Fruit fly (Drosophila melanogaster) whole organism, embryonic: ENCODE results near the gene Slmap.
A peak's percentile ranks its signal among the peaks of the same experiment; 100 is the strongest.

Experiments
- Aef1 ChIP-seq: fragments of 200-800 bp; sonication (Bioruptor generic); IDR thresholded peaks from 3 replicates; pipeline ENCODE4 v1.3.6; 2022; ENCODE audit warnings: missing biosample characterization, missing genetic modification characterization
- CG1024 ChIP-seq: fragments of 200-800 bp; sonication (Bioruptor generic); IDR thresholded peaks from 2 replicates; pipeline ENCODE4 v1.3.6; 2022; ENCODE audit warnings: missing biosample characterization, missing genetic modification characterization
- CG10366 ChIP-seq: fragments of 200-800 bp; sonication (Bioruptor generic); IDR thresholded peaks from 2 replicates; pipeline ENCODE4 v1.3.6; 2022; ENCODE audit warnings: missing biosample characterization, missing genetic modification characterization
- CG12155 ChIP-seq: fragments of 200-800 bp; sonication (Bioruptor generic); optimal IDR thresholded peaks from 3 replicates; lab custom pipeline; 2016; ENCODE audit warnings: missing biosample characterization, missing genetic modification characterization
- CG1233 ChIP-seq: fragments of 200-800 bp; sonication (Bioruptor generic); optimal IDR thresholded peaks from 4 replicates; lab custom pipeline; 2018; ENCODE audit warnings: missing biosample characterization, mild to moderate bottlenecking, missing genetic modification characterization
- CG13624 ChIP-seq: fragments of 200-800 bp; sonication (Bioruptor generic); optimal IDR thresholded peaks from 2 replicates; lab custom pipeline; 2016; ENCODE audit warnings: missing biosample characterization, missing genetic modification characterization
- CG15696 ChIP-seq: fragments of 200-800 bp; sonication (Bioruptor generic); optimal IDR thresholded peaks from 2 replicates; lab custom pipeline; 2019; ENCODE audit warnings: missing biosample characterization, mild to moderate bottlenecking, missing genetic modification characterization, moderate library complexity
- CG16863 ChIP-seq: fragments of 200-800 bp; sonication (Bioruptor generic); optimal IDR thresholded peaks from 3 replicates; lab custom pipeline; 2016; ENCODE audit warnings: missing biosample characterization, missing genetic modification characterization
- CG17385 ChIP-seq: fragments of 200-800 bp; sonication (Bioruptor generic); optimal IDR thresholded peaks from 3 replicates; lab custom pipeline; 2018; ENCODE audit warnings: missing biosample characterization, mild to moderate bottlenecking, missing genetic modification characterization
- CG17829 ChIP-seq: fragments of 200-800 bp; optimal IDR thresholded peaks from 2 replicates; lab custom pipeline; 2019; ENCODE audit warnings: missing biosample characterization, mild to moderate bottlenecking, missing genetic modification characterization, moderate library complexity
- CG2120 ChIP-seq: fragments of 200-800 bp; sonication (Bioruptor generic); optimal IDR thresholded peaks from 3 replicates; lab custom pipeline; 2016; ENCODE audit warnings: missing biosample characterization, missing genetic modification characterization
- CG2712 ChIP-seq: fragments of 200-800 bp; optimal IDR thresholded peaks from 3 replicates; lab custom pipeline; 2019; ENCODE audit warnings: missing biosample characterization, mild to moderate bottlenecking, missing genetic modification characterization, moderate library complexity
- CG33557 ChIP-seq: fragments of 200-800 bp; sonication (Bioruptor generic); optimal IDR thresholded peaks from 2 replicates; lab custom pipeline; 2019; ENCODE audit warnings: missing biosample characterization, mild to moderate bottlenecking, missing genetic modification characterization, moderate library complexity
- CG3995 ChIP-seq: fragments of 200-800 bp; sonication (Bioruptor generic); optimal IDR thresholded peaks from 3 replicates; lab custom pipeline; 2016; ENCODE audit warnings: missing biosample characterization, missing genetic modification characterization
- CG4707 ChIP-seq: fragments of 200-800 bp; sonication (Bioruptor generic); optimal IDR thresholded peaks from 2 replicates; lab custom pipeline; 2018; ENCODE audit warnings: missing biosample characterization, mild to moderate bottlenecking, missing genetic modification characterization, moderate library complexity
- CG7271 ChIP-seq: fragments of 200-800 bp; sonication (Bioruptor generic); optimal IDR thresholded peaks from 2 replicates; lab custom pipeline; 2018; ENCODE audit warnings: missing biosample characterization, mild to moderate bottlenecking, missing genetic modification characterization, moderate library complexity
- CG7839 ChIP-seq: fragments of 200-800 bp; sonication (Bioruptor generic); optimal IDR thresholded peaks from 3 replicates; lab custom pipeline; 2018; ENCODE audit warnings: missing biosample characterization, mild to moderate bottlenecking, missing genetic modification characterization, moderate library complexity
- CG8924 ChIP-seq: fragments of 200-800 bp; optimal IDR thresholded peaks from 3 replicates; lab custom pipeline; 2019; ENCODE audit warnings: missing biosample characterization, mild to moderate bottlenecking, missing genetic modification characterization, moderate library complexity
- CG9215 ChIP-seq: fragments of 200-800 bp; sonication (Bioruptor generic); IDR thresholded peaks from 2 replicates; pipeline ENCODE4 v1.3.6; 2022; ENCODE audit warnings: missing biosample characterization, missing genetic modification characterization
- CG9817 ChIP-seq: fragments of 200-800 bp; sonication (Bioruptor generic); optimal IDR thresholded peaks from 2 replicates; lab custom pipeline; 2018; ENCODE audit warnings: missing biosample characterization, mild to moderate bottlenecking, missing genetic modification characterization, moderate library complexity
- Chrac-16 ChIP-seq: fragments of 200-800 bp; sonication (Bioruptor generic); optimal IDR thresholded peaks from 3 replicates; lab custom pipeline; 2016; ENCODE audit warnings: missing biosample characterization, missing genetic modification characterization
- Dek ChIP-seq: fragments of 200-800 bp; sonication (Bioruptor generic); optimal IDR thresholded peaks from 3 replicates; lab custom pipeline; 2019; ENCODE audit warnings: missing biosample characterization, mild to moderate bottlenecking, missing genetic modification characterization, moderate library complexity
- Nf-YA ChIP-seq: fragments of 200-800 bp; sonication (Bioruptor generic); IDR thresholded peaks from 2 replicates; pipeline ENCODE4 v1.3.6; 2022; ENCODE audit warnings: missing biosample characterization, missing genetic modification characterization
- NfI ChIP-seq: fragments of 200-800 bp; sonication (Bioruptor generic); optimal IDR thresholded peaks from 3 replicates; lab custom pipeline; 2018; ENCODE audit warnings: missing biosample characterization, mild to moderate bottlenecking, missing genetic modification characterization, moderate library complexity
- Opbp ChIP-seq: fragments of 200-800 bp; sonication (Bioruptor generic); IDR thresholded peaks from 3 replicates; pipeline ENCODE4 v1.3.6; 2022; ENCODE audit warnings: missing biosample characterization, missing genetic modification characterization; ENCODE audit not compliant: partially characterized antibody
- Poxn ChIP-seq: fragments of 200-800 bp; sonication (Bioruptor generic); IDR thresholded peaks from 2 replicates; pipeline ENCODE4 v1.3.6; 2022; ENCODE audit warnings: missing biosample characterization, missing genetic modification characterization
- Ptx1 ChIP-seq: fragments of 200-800 bp; sonication (Bioruptor generic); IDR thresholded peaks from 2 replicates; pipeline ENCODE4 v1.3.6; 2022; ENCODE audit warnings: missing biosample characterization, missing genetic modification characterization
- Side ChIP-seq: fragments of 200-800 bp; sonication (Bioruptor generic); optimal IDR thresholded peaks from 2 replicates; lab custom pipeline; 2016; ENCODE audit warnings: missing biosample characterization, missing genetic modification characterization
- Sin3A ChIP-seq: fragments of >200 bp; optimal IDR thresholded peaks from 2 replicates; lab custom pipeline; 2018
- ato ChIP-seq: fragments of 200-800 bp; sonication (Bioruptor generic); IDR thresholded peaks from 2 replicates; pipeline ENCODE4 v1.3.6; 2022; ENCODE audit warnings: missing biosample characterization, missing genetic modification characterization; ENCODE audit not compliant: partially characterized antibody
- caup ChIP-seq: fragments of 200-800 bp; sonication (Bioruptor generic); optimal IDR thresholded peaks from 3 replicates; lab custom pipeline; 2017; ENCODE audit warnings: missing biosample characterization, mild to moderate bottlenecking, missing genetic modification characterization, moderate library complexity; ENCODE audit not compliant: severe bottlenecking
- croc ChIP-seq: fragments of 200-800 bp; sonication (Bioruptor generic); conservative IDR thresholded peaks from 3 replicates; pipeline ENCODE4 v1.3.6; 2022; ENCODE audit warnings: missing biosample characterization, missing genetic modification characterization
- dmrt99B ChIP-seq: fragments of 200-800 bp; sonication (Bioruptor generic); optimal IDR thresholded peaks from 2 replicates; lab custom pipeline; 2018; ENCODE audit warnings: missing biosample characterization, mild to moderate bottlenecking, missing genetic modification characterization, moderate library complexity
- en ChIP-seq: fragments of 200-800 bp; sonication (Bioruptor generic); optimal IDR thresholded peaks from 2 replicates; lab custom pipeline; 2016; ENCODE audit warnings: missing biosample characterization, missing genetic modification characterization
- eyg ChIP-seq: fragments of 200-800 bp; sonication (Bioruptor generic); optimal IDR thresholded peaks from 3 replicates; lab custom pipeline; 2016; ENCODE audit warnings: missing biosample characterization, missing genetic modification characterization
- h ChIP-seq: fragments of >200 bp; optimal IDR thresholded peaks from 2 replicates; lab custom pipeline; 2017
- hb ChIP-seq: fragments of 200-800 bp; sonication (Bioruptor generic); IDR thresholded peaks from 3 replicates; pipeline ENCODE4 v1.3.6; 2022; ENCODE audit warnings: missing biosample characterization, missing genetic modification characterization; ENCODE audit not compliant: partially characterized antibody
- pnt ChIP-seq: fragments of 200-800 bp; sonication (Bioruptor generic); optimal IDR thresholded peaks from 3 replicates; lab custom pipeline; 2016; ENCODE audit warnings: missing biosample characterization, missing genetic modification characterization
- schlank ChIP-seq: fragments of 200-800 bp; sonication (Bioruptor generic); optimal IDR thresholded peaks from 2 replicates; lab custom pipeline; 2018; ENCODE audit warnings: missing biosample characterization, mild to moderate bottlenecking, missing genetic modification characterization
- sens ChIP-seq: fragments of 200-800 bp; sonication (Bioruptor generic); peaks from one replicate; lab custom pipeline; 2016; ENCODE audit warnings: missing biosample characterization, missing genetic modification characterization
- sima ChIP-seq: fragments of 200-800 bp; sonication (Bioruptor generic); optimal IDR thresholded peaks from 2 replicates; lab custom pipeline; 2016; ENCODE audit warnings: missing biosample characterization, missing genetic modification characterization
- ssp ChIP-seq: fragments of 200-800 bp; sonication (Bioruptor generic); IDR thresholded peaks from 2 replicates; pipeline ENCODE4 v1.3.6; 2022; ENCODE audit warnings: missing biosample characterization, missing genetic modification characterization
- tio ChIP-seq: fragments of 200-800 bp; sonication (Bioruptor generic); optimal IDR thresholded peaks from 2 replicates; lab custom pipeline; 2017; ENCODE audit warnings: missing biosample characterization, missing genetic modification characterization, inconsistent platforms
- tup ChIP-seq: fragments of 200-800 bp; sonication (Bioruptor generic); optimal IDR thresholded peaks from 2 replicates; lab custom pipeline; 2016; ENCODE audit warnings: missing biosample characterization, mild to moderate bottlenecking, missing genetic modification characterization, moderate library complexity
- twi ChIP-seq: fragments of 200-800 bp; optimal IDR thresholded peaks from 2 replicates; lab custom pipeline; 2019; ENCODE audit warnings: missing biosample characterization, mild to moderate bottlenecking, missing genetic modification characterization, moderate library complexity

Slmap gene

DNA sequence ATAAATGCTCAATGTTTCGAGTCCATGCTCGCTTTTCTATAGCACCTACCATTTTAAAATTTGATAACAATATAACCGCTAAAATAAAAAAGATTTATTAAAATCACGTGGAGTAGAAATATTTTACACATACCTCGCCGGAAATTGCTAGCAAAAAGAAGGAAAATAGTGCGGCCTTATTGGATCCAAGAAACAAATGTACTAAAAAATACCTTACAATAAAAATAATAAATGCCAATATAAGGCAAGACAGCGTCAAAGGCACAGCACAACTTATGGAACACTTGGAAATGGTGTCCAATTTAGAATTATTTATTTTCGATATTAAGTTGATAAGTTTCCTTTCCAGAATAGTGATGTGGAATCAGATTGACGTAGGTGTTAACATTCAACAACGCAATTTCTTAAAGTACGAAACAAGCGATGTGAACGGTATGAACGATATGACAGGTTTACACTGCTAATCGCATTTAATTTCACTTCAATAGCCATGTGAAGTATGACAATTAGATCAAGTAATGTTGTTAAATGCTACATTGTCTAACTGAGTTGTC, 42.3 kb upstream of the Slmap start, which contains the start of gene RpL5 (continued):
- TF ChIP-seq tup (GFP tag; lab: Kevin White, UChicago), result no peak
- no peak for TF ChIP-seq ato (GFP tag; lab: Robert Waterston, UW)
- TF ChIP-seq CG8924 (tag; lab: Kevin White, UChicago), result no peak
- no peak for TF ChIP-seq schlank (tag; lab: Kevin White, UChicago)
- TF ChIP-seq Aef1, result no peak
- no peak for TF ChIP-seq CG17829 (tag; lab: Kevin White, UChicago)
- no peak for TF ChIP-seq Poxn
- no peak for TF ChIP-seq Nf-YA (GFP tag; lab: Robert Waterston, UW)
- peak; percentile 12 for TF ChIP-seq Side (GFP tag; lab: Kevin White, UChicago)
- no peak for TF ChIP-seq CG13624 (GFP tag; lab: Kevin White, UChicago)
- TF ChIP-seq Opbp (GFP tag; lab: Robert Waterston, UW), result no peak
- no peak for TF ChIP-seq dmrt99B (tag; lab: Kevin White, UChicago)
- no peak for TF ChIP-seq CG2120 (GFP tag; lab: Kevin White, UChicago)
- no peak for TF ChIP-seq tio (GFP tag; lab: Kevin White, UChicago)
- TF ChIP-seq h, result no peak
- peak; percentile 11 for TF ChIP-seq CG15696 (tag; lab: Kevin White, UChicago)
- TF ChIP-seq croc, result no peak; the same call in 2 of the 3 replicates
- TF ChIP-seq CG9817 (tag; lab: Kevin White, UChicago), result peak; percentile 53
- TF ChIP-seq CG9215 (GFP tag; lab: Robert Waterston, UW), result no peak
- TF ChIP-seq NfI, result peak; percentile 42
- no peak for TF ChIP-seq Ptx1
- TF ChIP-seq en, result peak; percentile 20
- peak; percentile 99 for TF ChIP-seq ssp (GFP tag; lab: Robert Waterston, UW)
- no peak for TF ChIP-seq Chrac-16 (GFP tag; lab: Kevin White, UChicago)
- TF ChIP-seq CG16863, result no peak
- no peak for TF ChIP-seq CG1233 (GFP tag; lab: Kevin White, UChicago)
- TF ChIP-seq Sin3A (lab: Kevin White, UChicago), result no peak
- TF ChIP-seq CG2712, result peak; percentile 42
- TF ChIP-seq CG7839 (tag; lab: Kevin White, UChicago), result peak; percentile 29
- TF ChIP-seq CG33557, result peak; percentile 26
- TF ChIP-seq hb (GFP tag; lab: Robert Waterston, UW), result no peak
- peak; percentile 39 for TF ChIP-seq CG3995
- peak; percentile 26 for TF ChIP-seq twi
- peak; percentile 99 for TF ChIP-seq CG1024 (GFP tag; lab: Robert Waterston, UW)
- no peak for TF ChIP-seq eyg
- no peak for TF ChIP-seq sima (GFP tag; lab: Kevin White, UChicago)
- peak; percentile 28 for TF ChIP-seq caup
- TF ChIP-seq CG17385 (GFP tag; lab: Kevin White, UChicago), result peak; percentile 69
- TF ChIP-seq CG4707, result no peak
- no peak for TF ChIP-seq CG12155 (GFP tag; lab: Kevin White, UChicago)
- TF ChIP-seq pnt, result no peak
- TF ChIP-seq sens (GFP tag; lab: Kevin White, UChicago), result peak; percentile 79
- TF ChIP-seq Dek (tag; lab: Kevin White, UChicago), result no peak
- TF ChIP-seq CG7271 (tag; lab: Kevin White, UChicago), result peak; percentile 77
- TF ChIP-seq CG10366 (GFP tag; lab: Robert Waterston, UW), result peak; percentile 29; the same call in 1 of the 2 replicates
